Worm (Caenorhabditis elegans): Measurements from ENCODE around the gene Y38H6A.1.

DNA sequence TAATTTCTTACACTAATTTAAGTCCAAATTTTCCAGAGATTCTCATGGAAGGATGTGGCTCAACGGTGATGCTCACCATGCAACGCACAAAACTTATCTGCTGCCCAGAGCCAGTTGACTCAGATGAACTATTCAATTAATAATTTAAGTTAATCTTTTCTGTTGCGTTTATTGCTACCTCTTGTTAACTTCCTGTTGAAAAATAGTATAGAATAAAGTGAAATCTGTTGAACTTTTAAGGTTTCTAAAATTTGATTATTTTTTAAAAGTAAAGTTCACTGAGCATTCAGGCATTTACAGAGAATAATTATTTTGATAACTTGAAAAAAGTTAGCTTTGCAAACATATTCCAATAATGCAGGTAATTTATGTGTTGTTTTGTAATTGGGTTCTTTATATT lies 50.6 kb downstream of the Y38H6A.1 start:
- TF ChIP-seq pha-4 (tag; optimal IDR thresholded peaks at IDR 0.05) (no peak), ztf-11 (tag; optimal IDR thresholded peaks at IDR 0.05) (no peak), blmp-1 (tag; optimal IDR thresholded peaks at IDR 0.05) (no peak), lsy-2 (tag; optimal IDR thresholded peaks at IDR 0.05) (no peak), elt-3 (tag; optimal IDR thresholded peaks at IDR 0.05) (no peak), snpc-4 (tag; optimal IDR thresholded peaks at IDR 0.05) (no peak), lin-13 (tag; optimal IDR thresholded peaks at IDR 0.05) (no peak), M03D4.4 (tag; optimal IDR thresholded peaks at IDR 0.05) (no peak), nhr-76 (tag; optimal IDR thresholded peaks at IDR 0.05) (no peak), ceh-43 (GFP tag; optimal IDR thresholded peaks at IDR 0.05) (no peak), unc-39 (tag; optimal IDR thresholded peaks at IDR 0.05) (no peak), nhr-28 (tag; optimal IDR thresholded peaks at IDR 0.05) (no peak), unc-120 (tag; optimal IDR thresholded peaks at IDR 0.05; ENCODE audit: poor library complexity, severe bottlenecking) (no peak)
